Worm (Caenorhabditis elegans) whole organism, L3 larva: Measurements from ENCODE around the gene F10D7.5.

Source experiments
- aly-2 ChIP-seq: fragments of 150-350 bp; optimal IDR thresholded peaks from 2 replicates; lab custom pipeline; 2014; ENCODE audit warnings: missing biosample characterization, missing genetic modification characterization
- elt-3 ChIP-seq, 3 experiments: fragments of 150-350 bp in 1 of 3; sonication (generic microtip) in 2 of 3; optimal IDR thresholded peaks; 2 replicates in 2 of 3; 4 replicates in 1 of 3; lab custom pipeline; 2014 to 2017; ENCODE audit warnings: missing biosample characterization in 3 of 3, missing genetic modification characterization in 3 of 3
- snpc-4 ChIP-seq: fragments of 150-350 bp; optimal IDR thresholded peaks from 2 replicates; lab custom pipeline; 2014; ENCODE audit warnings: missing biosample characterization, missing genetic modification characterization
- zag-1 ChIP-seq: fragments of 150-350 bp; optimal IDR thresholded peaks from 2 replicates; lab custom pipeline; 2014; ENCODE audit warnings: missing biosample characterization, missing genetic modification characterization

ce11 chrX:17417505-17418004 is 26.1 kb upstream of the F10D7.5 start:
- TF ChIP-seq elt-3 (tag; optimal IDR thresholded peaks at IDR 0.05; lab: Kevin White, UChicago) (no peak), snpc-4 (tag; lab: Kevin White, UChicago) (no peak), aly-2 (tag; lab: Kevin White, UChicago) (no peak), zag-1 (tag; lab: Kevin White, UChicago) (no peak)
